Worm (Caenorhabditis elegans) whole organism, L3 larva: ENCODE measurements around the gene W06G6.10.
"Not testable (repeated sequence)": the region's sequence is repeated elsewhere in the genome, so short reads cannot be mapped to it uniquely, and the experiment has no call there.

Experiments
- R02D3.7 ChIP-seq: fragments of 150-350 bp; optimal IDR thresholded peaks from 2 replicates; lab custom pipeline; 2014; ENCODE audit warnings: missing biosample characterization, missing genetic modification characterization
- ZK546.5 ChIP-seq: sonication (generic microtip); optimal IDR thresholded peaks from 2 replicates; lab custom pipeline; 2017; ENCODE audit warnings: missing biosample characterization, missing genetic modification characterization
- aly-2 ChIP-seq: fragments of 150-350 bp; optimal IDR thresholded peaks from 2 replicates; lab custom pipeline; 2014; ENCODE audit warnings: missing biosample characterization, missing genetic modification characterization
- ama-1 ChIP-seq: fragments of 150-350 bp; optimal IDR thresholded peaks from 2 replicates; lab custom pipeline; 2018
- ceh-16 ChIP-seq: sonication (generic microtip); optimal IDR thresholded peaks from 2 replicates; lab custom pipeline; 2017; ENCODE audit warnings: missing biosample characterization, missing genetic modification characterization
- ceh-82 ChIP-seq: fragments of 150-350 bp; optimal IDR thresholded peaks from 2 replicates; lab custom pipeline; 2014; ENCODE audit warnings: missing biosample characterization, missing genetic modification characterization
- daf-12 ChIP-seq: fragments of 150-350 bp; optimal IDR thresholded peaks from 2 replicates; lab custom pipeline; 2014; ENCODE audit warnings: missing biosample characterization, missing genetic modification reagents, missing genetic modification characterization
- egl-27 ChIP-seq: sonication (generic microtip); optimal IDR thresholded peaks from 4 replicates; lab custom pipeline; 2017; ENCODE audit warnings: missing biosample characterization, missing genetic modification reagents, missing genetic modification characterization
- egl-5 ChIP-seq: fragments of 150-350 bp; optimal IDR thresholded peaks from 2 replicates; lab custom pipeline; 2017; ENCODE audit warnings: missing biosample characterization, missing genetic modification reagents, missing genetic modification characterization, inconsistent platforms
- elt-2 ChIP-seq: sonication (generic microtip); optimal IDR thresholded peaks from 2 replicates; lab custom pipeline; 2016; ENCODE audit warnings: missing genetic modification reagents, mild to moderate bottlenecking, missing genetic modification characterization, missing compliant biosample characterization
- eor-1 ChIP-seq, 2 experiments: fragments of 150-350 bp; optimal IDR thresholded peaks; 2 replicates each; lab custom pipeline; 2014 to 2018; ENCODE audit warnings: missing biosample characterization in 2 of 2, missing genetic modification characterization in 2 of 2
- fkh-10 ChIP-seq: sonication (generic microtip); optimal IDR thresholded peaks from 2 replicates; lab custom pipeline; 2017; ENCODE audit warnings: missing biosample characterization, missing genetic modification reagents, missing genetic modification characterization
- fkh-2 ChIP-seq: fragments of 150-350 bp; optimal IDR thresholded peaks from 2 replicates; lab custom pipeline; 2014; ENCODE audit warnings: missing biosample characterization, missing genetic modification reagents, missing genetic modification characterization
- hmg-11 ChIP-seq: sonication (generic microtip); optimal IDR thresholded peaks from 2 replicates; lab custom pipeline; 2016; ENCODE audit warnings: missing genetic modification characterization, missing compliant biosample characterization
- jun-1 ChIP-seq: fragments of 150-350 bp; optimal IDR thresholded peaks from 2 replicates; lab custom pipeline; 2014; ENCODE audit warnings: missing biosample characterization, missing genetic modification reagents, missing genetic modification characterization
- lin-15B ChIP-seq: fragments of 150-350 bp; optimal IDR thresholded peaks from 2 replicates; lab custom pipeline; 2014; ENCODE audit warnings: missing biosample characterization, missing genetic modification characterization
- lin-39 ChIP-seq: fragments of 150-350 bp; optimal IDR thresholded peaks from 2 replicates; lab custom pipeline; 2018; ENCODE audit warnings: missing biosample characterization, missing genetic modification reagents, missing genetic modification characterization
- mdl-1 ChIP-seq: fragments of 150-350 bp; optimal IDR thresholded peaks from 2 replicates; lab custom pipeline; 2014; ENCODE audit warnings: missing biosample characterization, missing genetic modification characterization
- nfya-1 ChIP-seq: sonication (generic microtip); optimal IDR thresholded peaks from 2 replicates; lab custom pipeline; 2017; ENCODE audit warnings: missing genetic modification characterization, mild to moderate bottlenecking, missing compliant biosample characterization, antibody characterized with exemption, moderate library complexity; ENCODE audit not compliant: insufficient read depth
- nhr-12 ChIP-seq: fragments of 150-350 bp; optimal IDR thresholded peaks from 2 replicates; lab custom pipeline; 2014; ENCODE audit warnings: missing biosample characterization, missing genetic modification characterization
- nhr-237 ChIP-seq: fragments of 150-350 bp; optimal IDR thresholded peaks from 2 replicates; lab custom pipeline; 2014; ENCODE audit warnings: missing biosample characterization, missing genetic modification characterization
- nhr-25 ChIP-seq: sonication (generic microtip); optimal IDR thresholded peaks from 2 replicates; lab custom pipeline; 2017; ENCODE audit warnings: missing biosample characterization, missing genetic modification characterization
- nhr-28 ChIP-seq: fragments of 150-350 bp; optimal IDR thresholded peaks from 2 replicates; lab custom pipeline; 2014; ENCODE audit warnings: missing biosample characterization, missing genetic modification characterization
- nhr-67 ChIP-seq: fragments of 150-350 bp; optimal IDR thresholded peaks from 2 replicates; lab custom pipeline; 2014; ENCODE audit warnings: missing biosample characterization, missing genetic modification characterization
- nhr-76 ChIP-seq: fragments of 150-350 bp; sonication (generic microtip); optimal IDR thresholded peaks from 5 replicates; lab custom pipeline; 2014; ENCODE audit warnings: missing biosample characterization, missing genetic modification characterization
- nhr-77 ChIP-seq: fragments of 150-350 bp; optimal IDR thresholded peaks from 2 replicates; lab custom pipeline; 2014; ENCODE audit warnings: missing biosample characterization, missing genetic modification characterization
- pqm-1 ChIP-seq: fragments of 150-350 bp; optimal IDR thresholded peaks from 2 replicates; lab custom pipeline; 2017; ENCODE audit warnings: missing biosample characterization, missing genetic modification characterization, inconsistent platforms
- snpc-4 ChIP-seq: fragments of 150-350 bp; optimal IDR thresholded peaks from 2 replicates; lab custom pipeline; 2014; ENCODE audit warnings: missing biosample characterization, missing genetic modification characterization
- tbx-2 ChIP-seq: sonication (generic microtip); optimal IDR thresholded peaks from 2 replicates; lab custom pipeline; 2016; ENCODE audit warnings: mild to moderate bottlenecking, missing genetic modification characterization, missing compliant biosample characterization
- zag-1 ChIP-seq: fragments of 150-350 bp; optimal IDR thresholded peaks from 2 replicates; lab custom pipeline; 2014; ENCODE audit warnings: missing biosample characterization, missing genetic modification characterization
- ztf-4 ChIP-seq: fragments of 150-350 bp; optimal IDR thresholded peaks from 2 replicates; lab custom pipeline; 2014; ENCODE audit warnings: missing biosample characterization, missing genetic modification characterization

Gene W06G6.10

ce11 chrV:16660816-16661215, 13.8 kb upstream of the W06G6.10 start, which contains the start of gene Y70C5B.2:
TSS of gene Y70C5B.2 (minus strand) at chrV:16660916.
- TF ChIP-seq ZK546.5; hmg-11 (tag; lab: Kevin White, UChicago); lin-39: not testable (repeated sequence)

- TF ChIP-seq tbx-2, nhr-25, nfya-1 (tag; lab: Kevin White, UChicago): not testable (repeated sequence)
These were observed 7.2 kb upstream of the W06G6.10 start, which contains the start of gene W06G6.15 for ce11 chrV:16654242-16654641. TSS of gene W06G6.15 (plus strand) at chrV:16654542.

- TF ChIP-seq elt-2 (tag; lab: Kevin White, UChicago); R02D3.7; ceh-16 (tag; lab: Kevin White, UChicago): not testable (repeated sequence)
These were observed 2.2 kb upstream of the W06G6.10 start, which contains the start of gene W06G6.11 for ce11 chrV:16649200-16649599. TSS of gene W06G6.11 (minus strand) at chrV:16649300.

ce11 chrV:16648317-16649018, 1.5 kb upstream of the W06G6.10 start, which contains the start of gene W06G6.20:
TSS of gene W06G6.20 (minus strand) at chrV:16648367.
- TF ChIP-seq elt-2 (tag; lab: Kevin White, UChicago) (peak; percentile 12), nhr-67 (tag; lab: Kevin White, UChicago) (no peak)

- TF ChIP-seq mdl-1 (tag; lab: Kevin White, UChicago) (no peak), hmg-11 (tag; lab: Kevin White, UChicago) (no peak), egl-5 (tag; lab: Kevin White, UChicago) (no peak), tbx-2 (tag; lab: Kevin White, UChicago) (no peak), nhr-237 (tag; lab: Kevin White, UChicago) (no peak), nhr-28 (tag; lab: Kevin White, UChicago) (no peak), fkh-10 (no peak), nhr-76 (tag; lab: Kevin White, UChicago) (no peak), snpc-4 (tag; lab: Kevin White, UChicago) (no peak), ceh-82 (tag; lab: Kevin White, UChicago) (no peak), eor-1 (tag; optimal IDR thresholded peaks at IDR 0.05; lab: Kevin White, UChicago) (no peak), nhr-67 (tag; lab: Kevin White, UChicago) (no peak), ZK546.5 (no peak), R02D3.7 (no peak)
These were observed 621 bp downstream of the W06G6.10 start, which contains the start of gene W06G6.9 for ce11 chrV:16646372-16646771. TSS of gene W06G6.9 (minus strand) at chrV:16646472.

ce11 chrV:16645201-16645940, 1.6 kb downstream of the W06G6.10 start, which contains the start of gene W06G6.17:
TSS of gene W06G6.17 (minus strand) at chrV:16645251.
- TF ChIP-seq elt-2 (tag; lab: Kevin White, UChicago) (peak; percentile 11), mdl-1 (tag; lab: Kevin White, UChicago) (no peak)

- TF ChIP-seq lin-15B (tag; lab: Kevin White, UChicago) = no peak
- no peak for TF ChIP-seq nfya-1 (tag; lab: Kevin White, UChicago)
- TF ChIP-seq egl-27 (tag; lab: Kevin White, UChicago) = no peak
- TF ChIP-seq R02D3.7 = no peak
- TF ChIP-seq aly-2 = no peak
- no peak for TF ChIP-seq nhr-77
- TF ChIP-seq ama-1 = no peak
- TF ChIP-seq daf-12 (tag; lab: Kevin White, UChicago) = no peak
- TF ChIP-seq zag-1 (tag; lab: Kevin White, UChicago) = no peak
- TF ChIP-seq hmg-11 (tag; lab: Kevin White, UChicago) = no peak
- no peak for TF ChIP-seq nhr-25 (tag; lab: Kevin White, UChicago)
- no peak for TF ChIP-seq pqm-1
- TF ChIP-seq fkh-2 = no peak
- TF ChIP-seq ztf-4 = no peak
- no peak for TF ChIP-seq jun-1 (tag; lab: Kevin White, UChicago)
- no peak for TF ChIP-seq lin-39
- no peak for TF ChIP-seq nhr-12 (tag; lab: Kevin White, UChicago)
These were observed 3.4 kb downstream of the W06G6.10 start, which contains the start of gene srw-77 for ce11 chrV:16643558-16643957. TSS of gene srw-77 (minus strand) at chrV:16643658.
